Worm (Caenorhabditis elegans): ENCODE data around the gene C47E12.10.

DNA sequence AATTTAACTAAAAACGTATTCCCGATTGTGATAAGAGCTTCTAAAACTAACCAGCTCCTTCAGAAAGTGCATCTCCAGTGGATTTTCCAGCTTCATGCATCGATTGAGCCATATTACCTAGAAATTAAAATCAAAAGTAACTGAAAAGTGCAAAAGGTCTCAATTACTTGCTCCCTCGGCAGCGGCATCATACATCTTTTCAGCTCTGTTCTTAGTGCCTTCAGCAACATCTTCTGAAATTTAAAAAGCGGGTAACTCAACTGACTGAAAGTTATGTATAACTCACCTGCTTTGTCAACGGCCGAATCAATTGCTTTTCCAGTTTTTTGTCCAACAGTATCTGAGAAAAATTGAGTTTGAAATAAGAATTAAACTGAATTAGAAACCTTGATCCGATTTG lies 48.2 kb upstream of the C47E12.10 start:
- TF ChIP-seq him-1 (tag; optimal IDR thresholded peaks at IDR 0.05) (no peak), dao-5 (tag; optimal IDR thresholded peaks at IDR 0.05) (no peak)

Data from whole organism, L4/young adult.